Worm (Caenorhabditis elegans): ENCODE data around the gene F19B6.10.

The F19B6.10 gene

ce11 chrIV:12301161-12301560, 35.8 kb upstream of the F19B6.10 start, which contains the start of gene oac-59:
Gene oac-59, minus strand, starts transcription at chrIV:12301261.
- TF ChIP-seq M03D4.4 (tag; optimal IDR thresholded peaks at IDR 0.05), result no peak
- no peak for TF ChIP-seq ces-1 (GFP tag; optimal IDR thresholded peaks at IDR 0.05)
- TF ChIP-seq elt-1 (tag; optimal IDR thresholded peaks at IDR 0.05; ENCODE audit: borderline replicate concordance, insufficient read depth), result no peak
- no peak for TF ChIP-seq sptf-1 (tag; optimal IDR thresholded peaks at IDR 0.05)
- TF ChIP-seq cnd-1 (tag; optimal IDR thresholded peaks at IDR 0.05), result no peak
- no peak for TF ChIP-seq bed-3 (GFP tag; optimal IDR thresholded peaks at IDR 0.05)
- no peak for TF ChIP-seq ceh-43 (GFP tag; optimal IDR thresholded peaks at IDR 0.05)
- no peak for TF ChIP-seq unc-120 (tag; optimal IDR thresholded peaks at IDR 0.05; ENCODE audit: poor library complexity, severe bottlenecking)
- TF ChIP-seq snpc-4 (tag; optimal IDR thresholded peaks at IDR 0.05), result no peak
- no peak for TF ChIP-seq ceh-39 (tag; optimal IDR thresholded peaks at IDR 0.05)

- no peak for TF ChIP-seq snpc-4 (tag; optimal IDR thresholded peaks at IDR 0.05)
Observed at ce11 chrIV:12302885-12303284, 34.1 kb upstream of the F19B6.10 start.

- TF ChIP-seq unc-120 (tag; optimal IDR thresholded peaks at IDR 0.05; ENCODE audit: poor library complexity, severe bottlenecking) (no peak), ceh-43 (GFP tag; optimal IDR thresholded peaks at IDR 0.05) (no peak), lin-32 (GFP tag; optimal IDR thresholded peaks at IDR 0.05) (no peak), nhr-28 (tag; optimal IDR thresholded peaks at IDR 0.05) (no peak), nhr-76 (tag; optimal IDR thresholded peaks at IDR 0.05) (no peak), ztf-11 (tag; optimal IDR thresholded peaks at IDR 0.05) (no peak), ces-1 (GFP tag; optimal IDR thresholded peaks at IDR 0.05) (no peak), ham-2 (GFP tag; optimal IDR thresholded peaks at IDR 0.05) (no peak), nhr-237 (tag; optimal IDR thresholded peaks at IDR 0.05) (no peak), flh-1 (GFP tag; optimal IDR thresholded peaks at IDR 0.05) (no peak), cnd-1 (tag; optimal IDR thresholded peaks at IDR 0.05) (no peak), mab-5 (tag; optimal IDR thresholded peaks at IDR 0.05) (no peak), elt-3 (tag; optimal IDR thresholded peaks at IDR 0.05) (no peak)
Observed at ce11 chrIV:12304750-12305149, 32.2 kb upstream of the F19B6.10 start.

DNA sequence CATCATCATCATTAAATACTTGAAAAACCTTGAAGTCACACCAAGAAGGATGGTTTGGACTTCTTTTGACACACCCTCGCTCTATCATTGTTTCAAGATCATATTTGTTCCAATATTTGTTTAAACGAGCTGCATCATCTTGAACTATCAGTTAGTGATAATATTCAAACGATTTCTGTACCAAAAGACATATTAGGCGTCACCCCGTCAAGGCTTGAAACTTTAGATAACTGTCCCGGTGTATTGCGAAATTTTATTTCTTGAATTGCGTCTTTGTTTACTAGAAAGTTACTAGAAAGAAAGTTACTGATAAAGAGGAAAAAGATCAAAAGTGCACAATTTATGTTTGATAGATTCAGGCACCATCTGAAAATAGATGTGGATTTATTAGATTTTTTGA, 31.0 kb upstream of the F19B6.10 start:
- no peak for TF ChIP-seq tbx-8 (GFP tag; optimal IDR thresholded peaks at IDR 0.05)
- no peak for TF ChIP-seq ceh-83 (GFP tag; optimal IDR thresholded peaks at IDR 0.05)

DNA sequence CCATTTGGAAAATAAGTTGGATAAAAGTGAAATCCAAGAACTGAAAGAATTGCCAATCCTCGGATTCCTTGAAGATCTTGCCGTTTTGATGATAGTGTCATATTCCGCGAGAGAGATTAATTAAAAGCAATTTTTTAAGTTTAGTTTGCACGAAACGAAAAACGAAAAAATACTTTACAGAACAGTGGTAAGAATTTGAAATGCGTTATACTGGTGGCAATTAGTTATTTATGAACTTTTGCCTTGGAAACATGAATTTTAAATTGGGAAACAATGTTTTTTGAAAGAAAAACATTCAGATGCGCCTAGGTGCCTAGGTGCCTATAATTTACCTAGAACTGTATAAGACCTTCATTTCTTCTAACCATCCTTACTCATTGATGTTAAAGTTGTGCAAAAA, 29.3 kb upstream of the F19B6.10 start, which contains the start of gene oac-57:
Gene oac-57, minus strand, starts transcription at position 101 of the 400 bp plus-strand sequence.
- TF ChIP-seq zip-8 (tag; optimal IDR thresholded peaks at IDR 0.05) (no peak), lin-32 (GFP tag; optimal IDR thresholded peaks at IDR 0.05) (no peak), nhr-237 (tag; optimal IDR thresholded peaks at IDR 0.05) (no peak), drap-1 (GFP tag; optimal IDR thresholded peaks at IDR 0.05) (no peak), mep-1 (tag; optimal IDR thresholded peaks at IDR 0.05) (no peak), pha-4 (tag; optimal IDR thresholded peaks at IDR 0.05) (no peak), unc-62 (GFP tag; optimal IDR thresholded peaks at IDR 0.05) (no peak), unc-120 (tag; optimal IDR thresholded peaks at IDR 0.05; ENCODE audit: poor library complexity, severe bottlenecking) (no peak), nhr-76 (tag; optimal IDR thresholded peaks at IDR 0.05) (no peak), ham-2 (GFP tag; optimal IDR thresholded peaks at IDR 0.05) (no peak), nhr-2 (tag; optimal IDR thresholded peaks at IDR 0.05) (no peak), bed-3 (GFP tag; optimal IDR thresholded peaks at IDR 0.05) (no peak), mls-2 (tag; optimal IDR thresholded peaks at IDR 0.05) (no peak), elt-1 (tag; optimal IDR thresholded peaks at IDR 0.05; ENCODE audit: borderline replicate concordance, insufficient read depth) (no peak), elt-3 (tag; optimal IDR thresholded peaks at IDR 0.05) (no peak)

DNA sequence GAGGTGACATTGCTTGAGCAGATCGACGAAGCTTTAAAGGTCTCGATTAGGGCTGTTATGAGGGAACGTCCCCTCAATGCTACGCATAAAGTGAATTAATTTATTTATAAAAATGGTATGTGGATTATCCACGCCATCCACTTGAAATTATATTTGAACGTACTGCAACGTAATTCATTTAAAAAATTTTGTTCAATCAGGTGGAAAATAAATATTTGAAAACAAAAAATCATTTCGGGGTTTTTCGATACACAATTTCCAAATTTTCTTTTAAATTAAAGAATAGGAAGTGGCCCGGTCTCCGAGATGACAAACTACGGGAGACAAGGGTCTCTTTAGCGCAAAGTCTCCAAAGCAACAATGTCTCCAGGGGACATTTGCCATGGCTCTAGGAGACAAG, 25.4 kb upstream of the F19B6.10 start, which contains the start of gene oac-58:
Gene oac-58, minus strand, starts transcription at position 101 of the 400 bp plus-strand sequence.
- TF ChIP-seq elt-3 (tag; optimal IDR thresholded peaks at IDR 0.05) (no peak), ces-1 (GFP tag; optimal IDR thresholded peaks at IDR 0.05) (no peak), unc-39 (tag; optimal IDR thresholded peaks at IDR 0.05) (no peak), cnd-1 (tag; optimal IDR thresholded peaks at IDR 0.05) (no peak), drap-1 (GFP tag; optimal IDR thresholded peaks at IDR 0.05) (no peak), nhr-28 (tag; optimal IDR thresholded peaks at IDR 0.05) (no peak), mab-5 (tag; optimal IDR thresholded peaks at IDR 0.05) (no peak), sptf-1 (tag; optimal IDR thresholded peaks at IDR 0.05) (no peak)
